Fruit fly (Drosophila melanogaster) whole organism, pupa: ENCODE data around the gene Dis3l2.

Experiments used
- CG10348 ChIP-seq: fragments of 200-800 bp; sonication (Bioruptor generic); IDR thresholded peaks from 2 replicates; pipeline ENCODE4 v1.3.6; 2022; ENCODE audit warnings: missing biosample characterization, missing genetic modification characterization
- CG12605 ChIP-seq: fragments of 200-800 bp; sonication (Bioruptor generic); IDR thresholded peaks from 2 replicates; pipeline ENCODE4 v1.3.6; 2022; ENCODE audit warnings: missing biosample characterization, missing genetic modification characterization
- CG13204 ChIP-seq: fragments of 200-800 bp; sonication (Bioruptor generic); optimal IDR thresholded peaks from 2 replicates; lab custom pipeline; 2018; ENCODE audit warnings: missing biosample characterization, mild to moderate bottlenecking, missing genetic modification characterization, moderate library complexity
- CG14655 ChIP-seq: fragments of 200-800 bp; sonication (Bioruptor generic); optimal IDR thresholded peaks from 3 replicates; lab custom pipeline; 2017; ENCODE audit warnings: mild to moderate bottlenecking, missing biosample characterization, missing genetic modification reagents, missing genetic modification characterization
- CG15710 ChIP-seq: fragments of 200-800 bp; sonication (Bioruptor generic); optimal IDR thresholded peaks from 2 replicates; lab custom pipeline; 2018; ENCODE audit warnings: missing biosample characterization, mild to moderate bottlenecking, missing genetic modification characterization, moderate library complexity
- CG17806 ChIP-seq: fragments of 200-800 bp; sonication (Bioruptor generic); optimal IDR thresholded peaks from 2 replicates; lab custom pipeline; 2018; ENCODE audit warnings: missing biosample characterization, mild to moderate bottlenecking, missing genetic modification characterization, moderate library complexity
- CG32121 ChIP-seq: fragments of 200-800 bp; sonication (Bioruptor generic); IDR thresholded peaks from 2 replicates; pipeline ENCODE4 v1.3.6; 2022; ENCODE audit warnings: missing biosample characterization, missing genetic modification characterization
- CG34367 ChIP-seq: fragments of 200-800 bp; sonication (Bioruptor generic); optimal IDR thresholded peaks from 2 replicates; lab custom pipeline; 2018; ENCODE audit warnings: missing biosample characterization, mild to moderate bottlenecking, missing genetic modification characterization
- CG4496 ChIP-seq: fragments of 200-800 bp; sonication (Bioruptor generic); IDR thresholded peaks from 3 replicates; pipeline ENCODE4 v1.3.6; 2022; ENCODE audit warnings: missing biosample characterization, missing genetic modification characterization
- CG8159 ChIP-seq: fragments of 200-800 bp; sonication (Bioruptor generic); optimal IDR thresholded peaks from 3 replicates; lab custom pipeline; 2018; ENCODE audit warnings: missing biosample characterization, mild to moderate bottlenecking, missing genetic modification characterization, moderate library complexity
- CG8301 ChIP-seq: fragments of 200-800 bp; sonication (Bioruptor generic); optimal IDR thresholded peaks from 2 replicates; lab custom pipeline; 2018; ENCODE audit warnings: missing biosample characterization, mild to moderate bottlenecking, missing genetic modification characterization
- CG9948 ChIP-seq: fragments of 200-800 bp; sonication (Bioruptor generic); optimal IDR thresholded peaks from 2 replicates; lab custom pipeline; 2018; ENCODE audit warnings: missing biosample characterization, mild to moderate bottlenecking, missing genetic modification characterization, moderate library complexity
- D1 ChIP-seq: fragments of 200-800 bp; sonication (Bioruptor generic); optimal IDR thresholded peaks from 2 replicates; lab custom pipeline; 2018; ENCODE audit warnings: missing biosample characterization, mild to moderate bottlenecking, missing genetic modification characterization, moderate library complexity
- EcR ChIP-seq: fragments of 200-800 bp; sonication (Bioruptor generic); optimal IDR thresholded peaks from 3 replicates; lab custom pipeline; 2019; ENCODE audit warnings: missing biosample characterization, missing genetic modification characterization, mild to moderate bottlenecking, moderate library complexity, missing genetic modification reagents
- Ets98B ChIP-seq: fragments of 200-800 bp; sonication (Bioruptor generic); IDR thresholded peaks from 2 replicates; pipeline ENCODE4 v1.3.6; 2022; ENCODE audit warnings: missing biosample characterization, missing genetic modification characterization
- Pif1A ChIP-seq: fragments of 200-800 bp; sonication (Bioruptor generic); optimal IDR thresholded peaks from 3 replicates; lab custom pipeline; 2016; ENCODE audit warnings: missing biosample characterization, missing genetic modification characterization
- Pif1B ChIP-seq: fragments of 200-800 bp; sonication (Bioruptor generic); optimal IDR thresholded peaks from 3 replicates; lab custom pipeline; 2016; ENCODE audit warnings: missing biosample characterization, missing genetic modification characterization
- Snoo ChIP-seq: fragments of 200-800 bp; sonication (Bioruptor generic); optimal IDR thresholded peaks from 3 replicates; lab custom pipeline; 2017; ENCODE audit warnings: missing biosample characterization, mild to moderate bottlenecking, missing genetic modification characterization, inconsistent platforms
- fd96Ca ChIP-seq: fragments of 200-800 bp; sonication (Bioruptor generic); IDR thresholded peaks from 3 replicates; pipeline ENCODE4 v1.3.6; 2022; ENCODE audit warnings: missing biosample characterization, missing genetic modification characterization
- gl ChIP-seq: fragments of 200-800 bp; sonication (Bioruptor generic); optimal IDR thresholded peaks from 2 replicates; lab custom pipeline; 2018; ENCODE audit warnings: missing biosample characterization, mild to moderate bottlenecking, missing genetic modification characterization
- rn ChIP-seq: fragments of 200-800 bp; sonication (Bioruptor generic); IDR thresholded peaks from 2 replicates; pipeline ENCODE4 v1.3.6; 2022; ENCODE audit warnings: missing biosample characterization, missing genetic modification characterization

Dis3l2 gene

dm6 chr3L:212520-212919 is at the start of gene Dis3l2, which contains the start of gene thoc7:
Dis3l2 (plus strand) TSS chr3L:212709.
thoc7 (minus strand) TSS chr3L:212687.
- TF ChIP-seq CG4496 (GFP tag; lab: Robert Waterston, UW) (no peak), CG10348 (GFP tag; lab: Robert Waterston, UW) (no peak), CG8159 (no peak), EcR (GFP tag; lab: Kevin White, UChicago) (no peak), CG32121 (GFP tag; lab: Robert Waterston, UW) (no peak), fd96Ca (GFP tag; lab: Robert Waterston, UW) (no peak), D1 (tag; lab: Kevin White, UChicago) (no peak), Pif1A (GFP tag; lab: Kevin White, UChicago) (no peak), CG17806 (no peak), CG12605 (GFP tag; lab: Robert Waterston, UW) (no peak), CG13204 (GFP tag; lab: Kevin White, UChicago) (no peak)

dm6 chr3L:165981-166788 is 46.3 kb upstream of the Dis3l2 start:
- TF ChIP-seq CG14655 (GFP tag; lab: Kevin White, UChicago) = no peak
- no peak for TF ChIP-seq D1 (tag; lab: Kevin White, UChicago)
- no peak for TF ChIP-seq CG32121 (GFP tag; lab: Robert Waterston, UW)
- no peak for TF ChIP-seq CG34367 (tag; lab: Kevin White, UChicago)
- peak; percentile 57; the same call in 1 of the 3 replicates for TF ChIP-seq fd96Ca (GFP tag; lab: Robert Waterston, UW)
- peak; percentile 46; the same call in 1 of the 2 replicates for TF ChIP-seq CG12605 (GFP tag; lab: Robert Waterston, UW)
- 0 out of 3 replicates have a peak, but pooled peaks have one; percentile 63 for TF ChIP-seq CG4496 (GFP tag; lab: Robert Waterston, UW)
- peak; percentile 27 for TF ChIP-seq CG17806
- TF ChIP-seq CG10348 (GFP tag; lab: Robert Waterston, UW) = no peak
- TF ChIP-seq CG13204 (GFP tag; lab: Kevin White, UChicago) = peak; percentile 62
- no peak for TF ChIP-seq Pif1B (GFP tag; lab: Kevin White, UChicago)
- TF ChIP-seq Snoo (tag; lab: Kevin White, UChicago) = peak; percentile 0
- TF ChIP-seq EcR (GFP tag; lab: Kevin White, UChicago) = peak; percentile 50
- no peak for TF ChIP-seq rn (GFP tag; lab: Robert Waterston, UW)
- peak; percentile 49 for TF ChIP-seq CG8301 (tag; lab: Kevin White, UChicago)
- peak; percentile 59 for TF ChIP-seq Ets98B (GFP tag; lab: Robert Waterston, UW)
- TF ChIP-seq CG15710 (tag; lab: Kevin White, UChicago) = peak; percentile 15
- peak; percentile 68 for TF ChIP-seq Pif1A (GFP tag; lab: Kevin White, UChicago)
- TF ChIP-seq CG9948 (tag; lab: Kevin White, UChicago) = peak; percentile 48
- TF ChIP-seq CG8159 = peak; percentile 55
- TF ChIP-seq gl (tag; lab: Kevin White, UChicago) = no peak

- no peak for TF ChIP-seq Pif1A (GFP tag; lab: Kevin White, UChicago)
- TF ChIP-seq Pif1B (GFP tag; lab: Kevin White, UChicago) = no peak
Observed at dm6 chr3L:166789-167132, 45.7 kb upstream of the Dis3l2 start.

dm6 chr3L:171729-172128 is 40.8 kb upstream of the Dis3l2 start:
- TF ChIP-seq CG34367 (tag; lab: Kevin White, UChicago) = no peak
- no peak for TF ChIP-seq CG9948 (tag; lab: Kevin White, UChicago)
- TF ChIP-seq Snoo (tag; lab: Kevin White, UChicago) = no peak
- TF ChIP-seq CG15710 (tag; lab: Kevin White, UChicago) = no peak
- TF ChIP-seq CG8301 (tag; lab: Kevin White, UChicago) = no peak
- no peak for TF ChIP-seq rn (GFP tag; lab: Robert Waterston, UW)
- TF ChIP-seq EcR (GFP tag; lab: Kevin White, UChicago) = no peak
- no peak for TF ChIP-seq fd96Ca (GFP tag; lab: Robert Waterston, UW)
- TF ChIP-seq D1 (tag; lab: Kevin White, UChicago) = no peak
- TF ChIP-seq Ets98B (GFP tag; lab: Robert Waterston, UW) = no peak
- TF ChIP-seq Pif1B (GFP tag; lab: Kevin White, UChicago) = no peak
- TF ChIP-seq CG4496 (GFP tag; lab: Robert Waterston, UW) = no peak
- no peak for TF ChIP-seq CG32121 (GFP tag; lab: Robert Waterston, UW)
- TF ChIP-seq CG17806 = no peak
- no peak for TF ChIP-seq gl (tag; lab: Kevin White, UChicago)

dm6 chr3L:174501-174900 is 38.0 kb upstream of the Dis3l2 start:
- TF ChIP-seq CG13204 (GFP tag; lab: Kevin White, UChicago) = no peak
- no peak for TF ChIP-seq CG12605 (GFP tag; lab: Robert Waterston, UW)
- TF ChIP-seq CG14655 (GFP tag; lab: Kevin White, UChicago) = no peak
- TF ChIP-seq CG4496 (GFP tag; lab: Robert Waterston, UW) = no peak
- TF ChIP-seq Pif1B (GFP tag; lab: Kevin White, UChicago) = no peak
- TF ChIP-seq Pif1A (GFP tag; lab: Kevin White, UChicago) = no peak
- no peak for TF ChIP-seq CG15710 (tag; lab: Kevin White, UChicago)
- no peak for TF ChIP-seq CG34367 (tag; lab: Kevin White, UChicago)
- TF ChIP-seq Ets98B (GFP tag; lab: Robert Waterston, UW) = no peak
- TF ChIP-seq fd96Ca (GFP tag; lab: Robert Waterston, UW) = no peak
- no peak for TF ChIP-seq gl (tag; lab: Kevin White, UChicago)
- TF ChIP-seq CG9948 (tag; lab: Kevin White, UChicago) = no peak
- TF ChIP-seq D1 (tag; lab: Kevin White, UChicago) = no peak
- no peak for TF ChIP-seq CG10348 (GFP tag; lab: Robert Waterston, UW)
- TF ChIP-seq CG32121 (GFP tag; lab: Robert Waterston, UW) = no peak
- TF ChIP-seq Snoo (tag; lab: Kevin White, UChicago) = no peak
- no peak for TF ChIP-seq CG8159
- no peak for TF ChIP-seq EcR (GFP tag; lab: Kevin White, UChicago)
- no peak for TF ChIP-seq rn (GFP tag; lab: Robert Waterston, UW)
- TF ChIP-seq CG17806 = no peak
